Worm (Caenorhabditis elegans) whole organism, L2 larva: ENCODE measurements around the gene F55E10.2.

Experiments used
- F13H6.1 ChIP-seq: sonication (generic microtip); optimal IDR thresholded peaks from 2 replicates; lab custom pipeline; 2016; ENCODE audit warnings: missing genetic modification characterization, missing compliant biosample characterization
- ceh-82 ChIP-seq: fragments of 150-350 bp; optimal IDR thresholded peaks from 2 replicates; lab custom pipeline; 2014; ENCODE audit warnings: missing biosample characterization, missing genetic modification characterization
- dmd-4 ChIP-seq: sonication (generic microtip); optimal IDR thresholded peaks from 2 replicates; lab custom pipeline; 2017; ENCODE audit warnings: missing biosample characterization, missing genetic modification characterization
- lsy-2 ChIP-seq, 2 experiments: fragments of 150-350 bp in 1 of 2; sonication (generic microtip) in 1 of 2; optimal IDR thresholded peaks; 2 replicates each; lab custom pipeline; 2014 to 2017; ENCODE audit warnings: missing biosample characterization in 2 of 2, missing genetic modification characterization in 2 of 2
- mdl-1 ChIP-seq, 2 experiments: fragments of 150-350 bp in 1 of 2; sonication (generic microtip) in 1 of 2; optimal IDR thresholded peaks; 2 replicates each; lab custom pipeline; 2017; ENCODE audit warnings: missing biosample characterization in 2 of 2, missing genetic modification characterization in 2 of 2
- nhr-21 ChIP-seq: fragments of 150-350 bp; optimal IDR thresholded peaks from 2 replicates; lab custom pipeline; 2014; ENCODE audit warnings: missing biosample characterization, missing genetic modification characterization
- skn-1 ChIP-seq: sonication (generic microtip); optimal IDR thresholded peaks from 2 replicates; lab custom pipeline; 2017; ENCODE audit warnings: missing biosample characterization, missing genetic modification characterization
- unc-62 ChIP-seq: fragments of 150-350 bp; optimal IDR thresholded peaks from 2 replicates; lab custom pipeline; 2014; ENCODE audit warnings: missing biosample characterization, missing genetic modification reagents, missing genetic modification characterization
- ztf-11 ChIP-seq: sonication (generic microtip); optimal IDR thresholded peaks from 2 replicates; lab custom pipeline; 2017; ENCODE audit warnings: missing biosample characterization, missing genetic modification characterization

DNA sequence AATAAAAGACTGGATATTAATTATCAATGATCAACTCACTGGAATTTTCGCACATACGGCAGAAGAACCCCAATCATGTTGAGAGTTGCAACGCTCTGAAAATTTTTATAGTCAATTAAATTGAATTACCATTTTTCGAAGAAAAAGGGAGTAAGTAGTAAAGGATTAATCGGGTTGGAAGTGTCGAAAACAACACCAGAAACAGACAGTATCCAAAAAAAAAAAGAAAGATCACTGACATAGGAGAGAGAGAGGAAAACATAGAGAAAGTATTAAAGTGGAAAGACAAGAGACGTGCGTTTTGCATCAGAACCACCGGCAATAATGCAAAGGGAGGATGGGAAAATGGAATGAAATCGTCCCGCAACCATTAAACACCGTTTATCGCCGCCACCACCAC lies 38.2 kb upstream of the F55E10.2 start, which contains the start of gene inx-5:
- no peak for TF ChIP-seq nhr-21
- TF ChIP-seq skn-1 (tag; lab: Kevin White, UChicago) = no peak
- TF ChIP-seq dmd-4 = no peak
- no peak for TF ChIP-seq mdl-1 (tag; optimal IDR thresholded peaks at IDR 0.05; lab: Kevin White, UChicago)
- no peak for TF ChIP-seq F13H6.1 (tag; lab: Kevin White, UChicago)
- no peak for TF ChIP-seq unc-62 (GFP tag; lab: Kevin White, UChicago)
- TF ChIP-seq ceh-82 (tag; lab: Kevin White, UChicago) = no peak
- TF ChIP-seq lsy-2 (tag; optimal IDR thresholded peaks at IDR 0.05; lab: Kevin White, UChicago) = no peak
- TF ChIP-seq ztf-11 (tag; lab: Kevin White, UChicago) = no peak
